Worm (Caenorhabditis elegans) whole organism, young adult: ENCODE results near the gene ZK1010.2.

Source experiments
- T07F8.4 ChIP-seq: sonication (generic microtip); optimal IDR thresholded peaks from 2 replicates; lab custom pipeline; 2016; ENCODE audit warnings: mild to moderate bottlenecking, missing genetic modification characterization, moderate library complexity, missing compliant biosample characterization
- Y53F4B.3 ChIP-seq: fragments of 200-800 bp; sonication (Bioruptor generic); IDR thresholded peaks from 2 replicates; pipeline ENCODE4 v1.3.6; 2022; ENCODE audit warnings: missing genetic modification reagents, missing genetic modification characterization, missing compliant biosample characterization
- ama-1 ChIP-seq, 3 experiments: fragments of 150-350 bp in 1 of 3; sonication (generic microtip) in 2 of 3; optimal IDR thresholded peaks; 2 replicates each; lab custom pipeline; 2014 to 2018; ENCODE audit warnings: missing biosample characterization in 2 of 3, missing genetic modification characterization in 2 of 3, missing genetic modification reagents in 2 of 3
- athp-1 ChIP-seq: sonication (generic microtip); optimal IDR thresholded peaks from 2 replicates; lab custom pipeline; 2017; ENCODE audit warnings: mild to moderate bottlenecking, missing genetic modification characterization, missing compliant biosample characterization
- attf-6 ChIP-seq: fragments of 200-800 bp; sonication (Bioruptor generic); IDR thresholded peaks from 2 replicates; pipeline ENCODE4 v1.3.6; 2022; ENCODE audit warnings: missing genetic modification reagents, missing genetic modification characterization, missing compliant biosample characterization
- bed-1 ChIP-seq: fragments of 200-800 bp; sonication (Bioruptor generic); IDR thresholded peaks from 2 replicates; pipeline ENCODE4 v1.3.6; 2022; ENCODE audit warnings: missing genetic modification reagents, missing genetic modification characterization, missing compliant biosample characterization
- dox-1 ChIP-seq: fragments of 200-800 bp; sonication (Bioruptor generic); IDR thresholded peaks from 2 replicates; pipeline ENCODE4 v1.3.6; 2022; ENCODE audit warnings: missing genetic modification reagents, missing genetic modification characterization, missing compliant biosample characterization
- ets-4 ChIP-seq: fragments of 200-800 bp; sonication (Bioruptor generic); optimal IDR thresholded peaks from 2 replicates; lab custom pipeline; 2018; ENCODE audit warnings: mild to moderate bottlenecking, missing genetic modification characterization, missing compliant biosample characterization
- lir-1 ChIP-seq: fragments of 200-800 bp; sonication (Bioruptor generic); conservative IDR thresholded peaks from 2 replicates; pipeline ENCODE4 v1.3.6; 2022; ENCODE audit warnings: missing genetic modification reagents, missing genetic modification characterization, missing compliant biosample characterization
- madf-6 ChIP-seq: fragments of 200-800 bp; sonication (Bioruptor generic); IDR thresholded peaks from 2 replicates; pipeline ENCODE4 v1.3.6; 2022; ENCODE audit warnings: missing genetic modification reagents, missing genetic modification characterization, missing compliant biosample characterization
- nhr-27 ChIP-seq: fragments of 200-800 bp; sonication (Bioruptor generic); optimal IDR thresholded peaks from 2 replicates; lab custom pipeline; 2018; ENCODE audit warnings: mild to moderate bottlenecking, missing genetic modification characterization, moderate library complexity, missing compliant biosample characterization
- pha-4 ChIP-seq: fragments of 150-350 bp; sonication (generic microtip); optimal IDR thresholded peaks from 2 replicates; lab custom pipeline; 2014; ENCODE audit warnings: missing biosample characterization, missing genetic modification reagents, missing genetic modification characterization
- snpc-4 ChIP-seq, 5 experiments: fragments of 150-350 bp in 1 of 5; sonication (generic microtip) in 4 of 5; optimal IDR thresholded peaks; 2 replicates each; lab custom pipeline; 2014 to 2018; ENCODE audit warnings: missing genetic modification characterization in 5 of 5, missing biosample characterization in 3 of 5, antibody characterized with exemption in 2 of 5, mild to moderate bottlenecking in 2 of 5, missing compliant biosample characterization in 2 of 5, missing genotype in 2 of 5, moderate library complexity in 2 of 5, missing genetic modification reagents in 1 of 5
- ztf-28 ChIP-seq: fragments of 200-800 bp; sonication (Bioruptor generic); IDR thresholded peaks from 2 replicates; pipeline ENCODE4 v1.3.6; 2022; ENCODE audit warnings: missing genetic modification reagents, missing genetic modification characterization, missing compliant biosample characterization

ce11 chrIII:12990997-12991396 lies 13.3 kb upstream of the ZK1010.2 start, which contains the start of gene ZK1010.12:
- TF ChIP-seq ama-1 (optimal IDR thresholded peaks at IDR 0.05; lab: Kevin White, UChicago) (no peak), ama-1 (GFP tag; optimal IDR thresholded peaks at IDR 0.05; lab: Kevin White, UChicago) (no peak), nhr-27 (tag; lab: Kevin White, UChicago) (no peak), ets-4 (GFP tag; lab: Kevin White, UChicago) (no peak), pha-4 (tag; lab: Kevin White, UChicago) (no peak), dox-1 (GFP tag; lab: Robert Waterston, UW) (no peak), athp-1 (tag; lab: Kevin White, UChicago) (no peak), bed-1 (GFP tag; lab: Robert Waterston, UW) (no peak), snpc-4 (GFP tag; optimal IDR thresholded peaks at IDR 0.05; lab: Kevin White, UChicago) (no peak), snpc-4 (tag; optimal IDR thresholded peaks at IDR 0.05; lab: Kevin White, UChicago) (no peak), lir-1 (GFP tag; lab: Robert Waterston, UW) (no peak), attf-6 (GFP tag; lab: Robert Waterston, UW) (no peak), madf-6 (no peak), T07F8.4 (no peak), ztf-28 (GFP tag; lab: Robert Waterston, UW) (no peak), Y53F4B.3 (GFP tag; lab: Robert Waterston, UW) (no peak)
